Fruit fly (Drosophila melanogaster): ENCODE results near the gene CG9784.

CG9784 gene

DNA sequence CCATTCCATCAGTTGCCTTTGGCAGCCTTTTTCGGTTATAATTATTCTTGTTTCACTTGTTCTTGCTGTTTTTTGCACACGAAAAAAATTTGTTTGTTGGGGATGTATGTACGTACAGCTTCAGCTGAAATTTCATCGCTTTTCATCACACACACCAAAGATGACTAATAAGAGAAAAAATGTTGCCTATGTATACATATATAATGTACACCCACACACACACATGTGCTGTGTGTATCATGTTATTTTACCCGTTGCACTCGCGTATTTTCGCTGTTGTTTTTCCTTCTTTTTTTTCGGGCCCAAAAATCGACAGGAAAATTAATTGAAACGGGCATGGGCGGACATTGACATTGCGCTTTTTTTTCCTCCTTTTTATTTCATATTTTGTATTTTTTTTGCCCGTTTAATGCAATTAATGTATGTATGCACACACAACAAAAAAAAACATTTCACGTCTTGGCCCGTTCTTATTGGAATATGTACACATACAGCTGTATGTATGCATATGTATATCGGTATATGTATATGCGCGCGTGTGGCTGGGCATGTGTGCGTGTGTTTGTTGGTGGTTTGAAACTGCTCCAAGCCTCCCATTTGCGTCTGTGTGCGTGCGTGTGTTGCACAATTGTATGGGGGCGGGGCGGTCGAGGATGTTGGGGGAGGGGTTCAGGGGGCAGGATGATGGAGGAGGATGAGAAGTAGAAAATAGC is 12.7 kb downstream of the CG9784 start:
- TF ChIP-seq CTCF (optimal IDR thresholded peaks at IDR 0.05) = no peak

DNA sequence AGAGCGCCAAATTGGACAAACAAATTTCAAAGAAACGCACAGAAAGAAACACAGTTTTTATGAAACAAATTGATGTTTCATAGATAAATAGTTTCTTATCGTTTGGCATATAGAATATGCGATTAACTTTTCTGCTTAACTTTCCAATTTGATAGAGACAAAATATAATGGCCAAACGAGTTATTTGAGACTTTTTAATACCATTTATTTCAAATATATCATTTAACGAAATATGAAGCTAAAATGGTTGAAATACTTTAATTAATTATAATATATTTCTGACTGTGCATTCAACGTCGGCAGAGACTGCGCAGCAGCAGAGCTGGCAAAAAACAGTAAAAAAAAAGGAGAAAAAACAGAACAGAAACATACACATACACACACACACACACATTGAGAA is 13.4 kb downstream of the CG9784 start:
- TF ChIP-seq CG8478 (optimal IDR thresholded peaks at IDR 0.05) (no peak), CTCF (optimal IDR thresholded peaks at IDR 0.05) (no peak)

DNA sequence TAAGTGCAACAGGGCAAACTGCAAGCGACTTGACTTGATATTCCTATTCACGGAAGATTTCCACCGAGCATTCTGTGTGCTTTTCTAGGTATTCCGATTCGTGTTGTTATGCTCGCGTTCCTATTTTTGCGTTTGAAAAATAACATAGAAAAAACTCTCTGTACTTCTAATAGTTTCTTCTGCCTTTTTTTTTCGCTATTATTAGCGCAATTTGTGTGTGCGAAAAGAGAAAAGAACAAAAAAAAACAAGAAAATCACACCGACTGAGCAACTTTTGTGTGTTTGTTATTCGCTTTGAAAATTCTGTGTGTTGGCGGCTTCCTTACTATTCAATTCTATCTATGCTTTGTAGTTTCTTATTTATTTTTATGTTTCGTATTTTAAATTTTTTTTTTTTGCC is 15.3 kb downstream of the CG9784 start:
- TF ChIP-seq CTCF (optimal IDR thresholded peaks at IDR 0.05) = no peak
- no peak for TF ChIP-seq CG8478 (optimal IDR thresholded peaks at IDR 0.05)

DNA sequence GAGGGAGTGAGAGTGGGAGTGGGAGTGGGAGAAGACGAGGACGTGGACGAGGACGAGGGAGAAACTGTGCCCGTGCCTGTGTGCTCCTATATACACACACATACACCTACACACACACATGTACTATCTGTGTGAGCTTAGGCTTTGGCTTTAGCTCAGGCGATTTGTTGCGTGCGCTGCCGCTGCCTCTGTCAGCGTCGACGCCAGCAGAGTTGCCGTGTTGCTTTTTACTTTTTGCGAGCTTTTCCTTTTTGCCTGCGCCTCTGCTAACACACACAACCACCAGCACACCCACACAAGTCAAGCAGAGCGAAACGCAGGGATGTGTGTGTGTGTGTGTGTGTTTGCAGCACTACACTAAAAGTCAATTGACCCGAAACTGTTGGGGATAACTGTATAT is 16.9 kb downstream of the CG9784 start:
- TF ChIP-seq CG8478 (optimal IDR thresholded peaks at IDR 0.05) (no peak), CTCF (optimal IDR thresholded peaks at IDR 0.05) (no peak)

DNA sequence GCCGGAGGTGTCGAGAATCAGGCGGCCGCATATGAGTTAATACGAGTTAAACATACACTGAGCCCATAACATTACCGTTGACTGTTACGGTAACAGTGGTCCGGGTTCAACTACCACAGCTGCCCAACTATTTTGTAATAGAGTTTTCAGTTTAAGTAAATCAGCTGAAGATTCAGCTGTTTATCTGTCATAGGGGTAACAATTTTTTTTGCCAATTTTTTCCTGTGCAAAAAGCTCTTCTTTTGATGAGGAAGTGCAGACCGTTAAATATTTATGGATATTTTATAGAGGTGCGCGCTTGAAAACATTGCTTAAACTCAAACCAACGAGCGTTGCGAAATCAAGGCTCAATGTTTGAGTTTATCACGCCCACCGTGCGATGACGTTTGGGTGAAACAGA is 17.3 kb downstream of the CG9784 start:
- TF ChIP-seq CTCF (optimal IDR thresholded peaks at IDR 0.05) (no peak), CG8478 (optimal IDR thresholded peaks at IDR 0.05) (no peak)

DNA sequence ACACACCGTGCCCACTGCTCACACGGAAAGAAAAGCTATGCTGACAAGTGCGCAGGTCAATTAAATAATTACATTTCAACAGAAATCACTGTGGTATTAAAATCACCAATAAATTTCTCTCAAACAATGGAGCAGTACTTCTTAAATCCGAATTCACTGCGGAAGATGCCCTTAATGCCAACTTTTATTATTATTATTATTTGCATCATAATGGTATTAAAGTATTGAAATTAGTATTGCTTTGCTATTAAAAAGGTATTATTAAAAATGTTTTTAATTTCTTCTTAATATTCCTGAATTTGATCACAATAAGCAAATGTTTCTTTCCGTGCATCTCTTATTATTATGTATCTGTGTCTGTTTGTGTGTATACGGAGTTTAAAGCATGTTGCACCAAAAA is 19.0 kb downstream of the CG9784 start:
- no peak for TF ChIP-seq CG8478 (optimal IDR thresholded peaks at IDR 0.05)
- no peak for TF ChIP-seq CTCF (optimal IDR thresholded peaks at IDR 0.05)

DNA sequence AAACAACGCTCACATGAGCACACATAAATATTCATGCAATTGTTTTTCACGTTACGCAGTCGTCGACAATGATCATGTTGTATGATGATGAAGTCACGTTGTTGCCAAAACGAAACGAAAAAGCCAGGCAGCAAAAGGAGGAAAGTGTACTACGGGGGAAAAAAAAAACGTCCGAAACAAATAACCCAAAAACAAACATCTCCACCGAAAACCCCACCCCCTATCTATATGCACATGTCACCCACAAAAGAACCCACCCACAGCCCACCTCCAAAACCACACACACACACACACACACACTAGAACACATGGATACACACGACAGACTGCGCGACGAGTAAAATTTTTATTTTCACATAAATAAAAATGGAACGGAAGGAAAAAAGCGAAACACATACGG is 23.9 kb downstream of the CG9784 start:
- TF ChIP-seq CG8478 (optimal IDR thresholded peaks at IDR 0.05) = no peak
- no peak for TF ChIP-seq CTCF (optimal IDR thresholded peaks at IDR 0.05)

DNA sequence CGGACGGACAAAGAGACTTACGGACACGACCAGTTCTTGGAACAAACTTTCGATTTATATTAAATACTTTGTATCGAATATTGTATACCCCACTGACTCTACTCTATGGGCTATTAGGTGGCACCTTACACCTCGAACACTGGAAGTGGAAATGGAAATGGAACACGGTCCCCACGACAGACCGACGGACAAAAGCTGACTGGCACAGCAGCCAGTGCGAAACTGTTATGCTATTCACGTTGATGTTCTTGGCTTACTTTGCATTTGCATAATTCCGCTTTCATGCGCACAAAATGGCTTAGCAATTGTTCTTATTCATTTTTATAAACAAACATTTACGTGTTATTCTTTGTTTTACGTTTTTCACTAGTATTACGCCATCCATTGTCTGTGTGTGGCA is 24.9 kb downstream of the CG9784 start:
- no peak for TF ChIP-seq CG8478 (optimal IDR thresholded peaks at IDR 0.05)
- TF ChIP-seq CTCF (optimal IDR thresholded peaks at IDR 0.05) = no peak

DNA sequence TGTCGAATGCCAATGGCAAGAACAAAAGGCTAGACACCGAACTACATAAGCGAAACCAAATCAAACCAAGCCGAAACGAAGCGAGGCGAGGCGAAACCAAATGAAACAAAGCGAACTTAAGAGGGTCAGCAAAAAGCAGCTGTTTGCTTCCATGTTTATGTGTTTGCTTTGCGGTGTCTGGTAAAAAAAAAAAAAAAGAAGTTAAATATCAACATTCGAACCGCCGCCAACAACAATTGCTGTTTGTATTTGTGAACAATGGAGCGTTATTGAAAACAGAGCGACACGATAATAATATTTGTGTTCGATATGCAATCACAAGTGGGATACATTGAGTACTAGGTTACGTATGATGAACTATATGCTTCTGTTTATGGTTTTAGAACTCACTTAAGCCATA is 25.4 kb downstream of the CG9784 start:
- TF ChIP-seq CTCF (optimal IDR thresholded peaks at IDR 0.05) = no peak
- no peak for TF ChIP-seq CG8478 (optimal IDR thresholded peaks at IDR 0.05)

DNA sequence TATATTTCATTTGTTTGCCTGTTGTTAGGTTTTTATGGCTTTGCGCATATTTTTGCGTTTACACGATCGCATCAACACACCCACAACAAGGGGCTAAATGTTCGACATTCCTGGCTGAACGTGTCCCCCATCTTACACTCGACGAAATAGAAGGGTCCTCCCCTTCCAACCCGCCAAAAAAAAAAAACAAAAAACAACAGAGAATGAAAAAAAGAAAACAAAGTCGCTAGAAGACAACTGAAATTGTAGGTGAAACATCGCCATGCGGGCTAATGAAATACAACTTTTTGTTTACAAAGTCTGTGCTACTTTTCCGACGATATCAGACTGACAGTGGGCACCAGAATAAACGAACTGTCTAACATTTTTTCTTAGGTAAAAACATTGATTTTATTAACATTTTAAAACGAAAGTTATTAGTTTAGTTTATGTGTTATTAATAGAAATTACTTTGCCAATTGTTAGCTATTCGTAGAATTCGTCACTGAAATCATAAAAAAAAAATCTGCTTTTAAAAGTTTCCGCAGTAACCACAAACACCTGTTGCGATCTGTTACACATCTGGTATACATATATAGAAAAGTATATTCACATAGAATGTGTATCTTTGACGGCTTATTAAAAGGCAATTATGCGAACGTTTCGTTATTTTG is 28.3 kb downstream of the CG9784 start:
- TF ChIP-seq CTCF (optimal IDR thresholded peaks at IDR 0.05) = no peak

DNA sequence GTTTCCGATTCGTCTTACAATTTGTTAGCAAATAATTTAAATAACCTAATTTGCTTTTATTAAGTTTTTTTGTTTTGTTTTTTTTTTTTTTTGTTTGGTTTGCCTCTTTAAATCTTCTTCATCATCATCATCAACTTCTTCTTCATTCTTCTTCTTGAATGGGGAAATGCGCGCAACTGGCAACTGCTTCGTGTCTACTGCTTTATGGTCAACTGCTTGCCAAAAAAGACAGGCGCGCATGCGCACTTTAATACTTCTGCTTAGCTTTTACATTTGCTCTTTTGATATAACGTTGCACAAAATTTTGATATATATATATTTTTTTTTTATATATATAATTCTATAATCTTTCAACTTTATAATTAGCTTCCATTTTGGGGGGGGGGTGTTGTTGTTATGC is 33.6 kb downstream of the CG9784 start:
- TF ChIP-seq CG8478 (optimal IDR thresholded peaks at IDR 0.05) (no peak), CTCF (optimal IDR thresholded peaks at IDR 0.05) (no peak)

DNA sequence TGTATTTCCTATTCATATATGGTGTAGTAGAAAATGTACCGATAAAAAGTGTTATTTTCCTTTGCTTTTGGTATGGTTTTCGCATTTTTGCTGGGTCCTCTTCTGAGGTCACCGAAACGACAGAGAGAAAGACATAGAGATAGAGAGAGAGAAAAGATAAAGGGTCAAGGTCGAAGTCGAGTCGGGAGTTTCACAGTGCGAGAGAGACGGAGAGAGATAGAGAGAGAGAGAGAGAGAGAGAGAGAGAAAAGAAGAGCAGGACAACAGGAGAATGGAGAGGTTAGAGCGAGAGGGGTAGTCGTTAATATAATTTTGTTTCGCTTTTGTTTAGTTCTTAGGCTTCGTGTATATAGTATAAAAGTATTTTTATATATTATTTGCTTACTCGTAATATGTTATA is 36.8 kb downstream of the CG9784 start:
- TF ChIP-seq CTCF (optimal IDR thresholded peaks at IDR 0.05) (peak in 1 of 2 experiments; percentile 30), CG8478 (optimal IDR thresholded peaks at IDR 0.05) (no peak)

DNA sequence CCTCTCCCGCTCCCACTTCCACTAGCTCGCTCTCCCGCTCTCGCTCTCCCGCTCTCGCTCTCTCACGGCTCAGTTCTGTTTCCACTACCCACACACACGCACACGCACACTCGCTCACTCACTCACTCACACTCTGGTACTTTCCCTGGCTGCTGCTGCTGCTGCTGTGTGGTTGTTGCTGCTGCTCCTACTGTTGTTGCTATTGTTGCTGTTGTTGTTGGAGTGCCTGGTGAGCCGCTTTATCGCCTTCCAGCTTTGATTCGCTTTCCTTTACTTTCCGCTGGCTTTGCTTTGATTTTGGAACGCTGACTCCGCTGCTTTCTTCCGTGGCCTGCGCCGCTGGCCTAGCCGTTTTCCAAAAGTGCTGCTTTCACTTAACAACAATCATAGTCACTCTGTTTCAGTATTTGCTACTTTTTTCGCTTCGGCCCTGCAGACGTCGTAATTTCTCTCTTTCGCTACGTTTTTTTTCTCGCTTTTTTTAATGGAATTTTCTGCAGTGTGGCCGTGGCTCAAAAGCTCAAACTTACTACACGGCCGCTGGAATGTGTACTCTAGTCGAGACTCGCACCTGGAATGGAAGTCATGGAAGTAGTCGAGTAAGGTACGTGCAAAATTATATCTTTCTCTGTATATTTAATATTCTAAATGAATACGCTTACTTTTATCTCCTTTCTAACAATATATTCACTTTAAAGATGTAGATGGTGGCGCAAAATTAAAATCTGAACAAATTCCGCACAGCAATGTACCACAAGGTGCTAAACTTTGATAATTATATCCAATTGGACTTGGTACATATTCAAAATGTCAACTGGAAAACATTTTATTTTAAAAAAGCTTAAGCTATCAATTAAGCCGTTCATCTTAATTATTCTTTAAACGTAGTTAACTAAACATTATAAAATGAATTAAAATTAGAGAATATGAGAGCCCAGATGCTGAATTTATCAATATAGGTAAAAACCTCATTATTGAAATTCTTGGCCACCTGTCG is 39.2 kb downstream of the CG9784 start, which contains the start of gene Pp2B-14D:
Pp2B-14D (minus strand) TSS at position 503 of the 997 bp plus-strand sequence.
- no peak for TF ChIP-seq CG8478 (optimal IDR thresholded peaks at IDR 0.05)
- TF ChIP-seq CTCF (optimal IDR thresholded peaks at IDR 0.05) = no peak

DNA sequence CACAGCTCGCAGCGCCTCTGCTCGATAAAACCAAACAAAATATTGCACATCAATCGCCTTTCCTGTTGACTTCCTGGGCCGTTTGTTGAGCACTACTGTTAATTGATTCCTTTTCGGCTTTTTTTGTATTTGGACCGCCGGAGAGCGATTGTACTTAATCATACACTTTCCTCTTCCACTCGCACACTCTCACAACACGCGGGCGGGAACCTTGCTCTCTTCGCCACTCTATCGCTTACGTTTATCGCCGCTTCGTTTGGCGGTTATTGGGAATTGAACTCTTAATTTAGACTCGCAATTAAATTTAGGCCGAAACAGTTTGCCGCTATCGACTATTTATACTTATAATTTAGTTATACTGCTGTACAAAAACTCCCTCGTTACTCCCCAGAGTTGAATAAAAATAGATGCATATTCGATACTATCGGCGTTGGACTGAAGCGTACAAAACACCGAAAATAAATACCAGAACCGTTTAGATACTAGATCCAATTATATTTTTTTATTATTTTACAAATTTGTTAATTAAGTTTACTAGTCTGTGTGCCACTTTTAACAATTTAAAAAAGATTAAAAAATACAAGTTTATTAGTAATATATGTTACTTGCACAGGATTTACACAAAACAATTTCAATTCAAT is 45.4 kb downstream of the CG9784 start, which contains the start of gene Arp2:
Arp2 (minus strand) TSS at position 427 of the 641 bp plus-strand sequence.
- TF ChIP-seq CG8478 (optimal IDR thresholded peaks at IDR 0.05) (no peak), CTCF (optimal IDR thresholded peaks at IDR 0.05) (no peak)

DNA sequence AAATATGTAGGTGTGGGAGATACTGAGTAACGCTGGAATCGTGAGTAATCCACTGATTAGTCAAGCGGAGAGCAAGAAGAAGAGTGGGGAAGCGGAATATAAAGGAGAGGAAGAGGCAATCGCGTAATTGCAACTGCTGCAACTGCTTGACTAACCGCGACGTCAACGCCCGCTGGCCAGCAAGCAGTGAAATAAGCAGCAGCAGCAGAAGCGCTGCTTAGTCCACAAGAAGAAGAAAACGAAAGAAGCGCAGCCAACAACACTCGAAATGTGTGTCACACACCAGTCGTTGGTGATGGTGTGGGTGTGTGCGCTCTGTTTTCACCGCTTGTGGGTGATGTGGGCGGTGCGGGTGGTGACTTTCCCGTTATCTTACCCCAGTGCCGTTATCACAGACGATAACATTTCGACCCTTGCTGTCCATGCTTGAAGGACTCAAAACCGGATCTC is 46.0 kb downstream of the CG9784 start:
- peak; percentile 37 to 41 for TF ChIP-seq CTCF (optimal IDR thresholded peaks at IDR 0.05)
- TF ChIP-seq CG8478 (optimal IDR thresholded peaks at IDR 0.05) = no peak
